Fruit fly (Drosophila melanogaster) Kc167 (cell line): ENCODE results near the gene CG13722.

Source experiments
- Myc ChIP-seq: fragments of >200 bp; optimal IDR thresholded peaks from 2 replicates; lab custom pipeline; 2017; ENCODE audit warnings: missing external identifiers
- Sin3A ChIP-seq: fragments of >200 bp; optimal IDR thresholded peaks from 2 replicates; lab custom pipeline; 2018; ENCODE audit warnings: missing external identifiers
- h ChIP-seq: fragments of >200 bp; optimal IDR thresholded peaks from 3 replicates; lab custom pipeline; 2018; ENCODE audit warnings: missing external identifiers
- insv ChIP-seq: fragments of >200 bp; optimal IDR thresholded peaks from 3 replicates; lab custom pipeline; 2018; ENCODE audit warnings: missing external identifiers
- psq ChIP-seq: fragments of >200 bp; optimal IDR thresholded peaks from 2 replicates; lab custom pipeline; 2017; ENCODE audit warnings: missing external identifiers
- ttk ChIP-seq: sonication (Bioruptor generic); optimal IDR thresholded peaks from 2 replicates; lab custom pipeline; 2017; ENCODE audit warnings: missing external identifiers

Gene CG13722

DNA sequence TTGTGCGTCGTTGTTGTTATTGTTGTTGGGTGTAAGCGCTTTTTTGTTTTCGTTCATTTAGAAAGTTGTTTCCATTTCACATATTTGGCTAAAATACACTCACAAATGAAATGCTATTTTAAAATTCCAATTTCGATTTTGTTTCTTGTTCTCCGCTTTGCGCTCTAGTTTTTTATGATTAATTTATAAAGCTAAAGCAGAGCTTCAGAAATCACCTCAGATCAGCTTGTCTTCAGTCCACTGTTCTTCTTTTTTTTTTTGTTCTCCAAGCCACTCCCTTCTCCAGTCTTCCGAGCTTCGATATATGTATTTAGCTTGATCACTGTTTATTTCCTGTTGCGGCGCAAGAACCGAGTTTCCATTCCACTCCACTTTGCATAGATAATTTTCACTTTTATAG is 17.1 kb upstream of the CG13722 start:
- TF ChIP-seq h (lab: Kevin White, UChicago) = no peak
- no peak for TF ChIP-seq psq
- TF ChIP-seq Myc (lab: Kevin White, UChicago) = no peak
- no peak for TF ChIP-seq insv (lab: Kevin White, UChicago)
- no peak for TF ChIP-seq Sin3A (lab: Kevin White, UChicago)
- no peak for TF ChIP-seq ttk (lab: Kevin White, UChicago)

- TF ChIP-seq insv (lab: Kevin White, UChicago) = no peak
- TF ChIP-seq psq = no peak
- TF ChIP-seq Myc (lab: Kevin White, UChicago) = no peak
- no peak for TF ChIP-seq h (lab: Kevin White, UChicago)
- no peak for TF ChIP-seq Sin3A (lab: Kevin White, UChicago)
- no peak for TF ChIP-seq ttk (lab: Kevin White, UChicago)
Measured at dm6 chr3L:4501406-4501805, 10.6 kb upstream of the CG13722 start.

DNA sequence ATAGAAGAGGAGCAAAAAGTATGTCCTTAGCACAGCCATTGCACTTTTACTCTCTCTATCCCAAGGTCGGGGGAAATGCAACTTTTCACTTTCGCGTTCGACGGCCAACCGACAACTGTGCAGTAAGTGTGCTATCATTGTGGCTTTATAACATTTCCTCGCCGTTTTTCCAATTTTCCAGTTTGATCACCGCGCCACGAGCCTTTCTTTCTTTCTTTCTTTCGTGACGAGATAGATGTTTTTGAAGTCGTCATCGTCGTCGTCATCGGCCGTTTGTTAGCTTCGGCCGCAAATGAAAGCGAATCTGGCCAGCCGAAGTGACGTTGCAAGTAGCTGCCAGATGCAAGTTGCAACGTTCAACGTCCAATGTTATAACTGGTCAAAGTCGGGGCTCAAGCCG is 9.6 kb upstream of the CG13722 start, which contains the start of gene CG13720:
Gene CG13720, minus strand, starts transcription at position 101 of the 400 bp plus-strand sequence.
- TF ChIP-seq Sin3A (lab: Kevin White, UChicago) = no peak
- TF ChIP-seq insv (lab: Kevin White, UChicago) = no peak
- no peak for TF ChIP-seq ttk (lab: Kevin White, UChicago)
- no peak for TF ChIP-seq Myc (lab: Kevin White, UChicago)
- no peak for TF ChIP-seq psq
- TF ChIP-seq h (lab: Kevin White, UChicago) = no peak

dm6 chr3L:4497677-4498076 is 6.9 kb upstream of the CG13722 start, which contains the start of gene CG13721:
TSS of gene CG13721 (minus strand) at chr3L:4497777.
- TF ChIP-seq Myc (lab: Kevin White, UChicago) = no peak
- no peak for TF ChIP-seq insv (lab: Kevin White, UChicago)
- TF ChIP-seq ttk (lab: Kevin White, UChicago) = no peak
- no peak for TF ChIP-seq h (lab: Kevin White, UChicago)
- no peak for TF ChIP-seq Sin3A (lab: Kevin White, UChicago)
- no peak for TF ChIP-seq psq

DNA sequence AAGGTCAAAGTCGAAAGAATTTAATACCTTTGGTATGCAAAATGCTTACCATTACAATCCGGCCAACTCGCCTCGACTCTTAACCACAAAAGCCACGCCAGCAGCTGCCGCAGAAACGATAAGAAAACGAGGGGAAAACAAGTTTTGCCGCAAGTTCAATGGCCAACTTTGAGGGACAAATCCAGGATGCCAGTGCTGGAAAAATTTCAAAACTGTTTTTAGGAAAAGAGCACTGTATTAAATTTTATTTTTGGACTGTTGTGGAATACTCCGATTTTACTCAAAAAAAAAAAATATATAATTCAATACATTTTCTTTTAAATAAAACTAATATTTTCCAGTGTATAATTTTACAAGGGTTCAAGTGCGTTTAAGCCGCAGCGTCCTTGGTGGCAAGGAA is 3.8 kb upstream of the CG13722 start:
- no peak for TF ChIP-seq Sin3A (lab: Kevin White, UChicago)
- TF ChIP-seq ttk (lab: Kevin White, UChicago) = no peak
- TF ChIP-seq insv (lab: Kevin White, UChicago) = no peak
- TF ChIP-seq h (lab: Kevin White, UChicago) = no peak
- TF ChIP-seq psq = no peak
- no peak for TF ChIP-seq Myc (lab: Kevin White, UChicago)

DNA sequence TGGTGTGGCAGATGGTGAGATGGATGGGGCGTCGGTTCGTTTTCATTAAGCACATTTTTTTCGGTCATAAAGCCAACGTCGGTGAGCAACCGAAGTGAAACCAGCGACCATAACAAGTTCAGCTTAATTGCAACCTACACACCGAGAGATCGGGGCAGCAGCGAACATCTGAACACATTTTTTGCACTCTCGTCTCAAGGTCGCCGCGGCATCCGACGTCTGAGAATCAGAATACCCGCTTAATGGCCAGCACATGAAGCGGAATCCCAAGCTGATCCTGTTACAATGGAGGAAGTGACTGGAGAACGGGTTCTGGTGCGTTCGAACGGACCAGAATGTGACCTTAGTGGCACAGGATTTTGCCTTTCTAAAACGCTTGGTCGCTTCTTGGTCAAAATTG is 2.8 kb upstream of the CG13722 start:
- no peak for TF ChIP-seq insv (lab: Kevin White, UChicago)

- TF ChIP-seq ttk (lab: Kevin White, UChicago) = no peak
- TF ChIP-seq h (lab: Kevin White, UChicago) = no peak
- TF ChIP-seq Myc (lab: Kevin White, UChicago) = no peak
- TF ChIP-seq psq = no peak
- no peak for TF ChIP-seq insv (lab: Kevin White, UChicago)
- no peak for TF ChIP-seq Sin3A (lab: Kevin White, UChicago)
Measured at dm6 chr3L:4489490-4489889, 1.3 kb downstream of the CG13722 start.

DNA sequence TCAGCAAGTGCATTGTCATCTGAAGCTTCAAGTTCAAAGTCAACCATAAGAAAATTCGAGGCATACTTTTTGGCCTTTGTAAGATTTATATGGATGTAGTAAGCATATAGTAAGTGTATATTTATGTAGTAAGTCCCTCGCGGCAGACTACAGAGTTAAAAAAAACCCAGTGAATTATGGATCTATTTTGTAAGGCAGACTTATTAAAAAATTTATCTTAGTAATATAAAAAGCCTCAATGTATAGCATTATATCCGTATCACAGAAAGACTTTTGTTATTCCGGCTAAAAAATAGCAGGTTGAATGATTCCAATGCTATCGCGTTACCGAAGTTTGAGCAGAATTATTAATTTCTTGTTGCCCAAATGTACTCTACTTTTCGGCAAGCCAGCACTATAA is 6.1 kb downstream of the CG13722 start:
- TF ChIP-seq h (lab: Kevin White, UChicago) = no peak
- no peak for TF ChIP-seq psq
- no peak for TF ChIP-seq ttk (lab: Kevin White, UChicago)
- TF ChIP-seq Myc (lab: Kevin White, UChicago) = no peak
- no peak for TF ChIP-seq insv (lab: Kevin White, UChicago)
- no peak for TF ChIP-seq Sin3A (lab: Kevin White, UChicago)

dm6 chr3L:4482509-4482908 is 8.3 kb downstream of the CG13722 start, which contains the start of gene CG11350:
TSS of gene CG11350 (plus strand) at chr3L:4482809.
- TF ChIP-seq psq = no peak
- TF ChIP-seq insv (lab: Kevin White, UChicago) = no peak
- no peak for TF ChIP-seq ttk (lab: Kevin White, UChicago)
- TF ChIP-seq Myc (lab: Kevin White, UChicago) = no peak
- no peak for TF ChIP-seq h (lab: Kevin White, UChicago)
- no peak for TF ChIP-seq Sin3A (lab: Kevin White, UChicago)

- no peak for TF ChIP-seq psq
- no peak for TF ChIP-seq insv (lab: Kevin White, UChicago)
- no peak for TF ChIP-seq h (lab: Kevin White, UChicago)
- no peak for TF ChIP-seq Sin3A (lab: Kevin White, UChicago)
- no peak for TF ChIP-seq Myc (lab: Kevin White, UChicago)
- no peak for TF ChIP-seq ttk (lab: Kevin White, UChicago)
Measured at dm6 chr3L:4480764-4481163, 10.0 kb downstream of the CG13722 start.

- TF ChIP-seq Myc (lab: Kevin White, UChicago) = no peak
- no peak for TF ChIP-seq ttk (lab: Kevin White, UChicago)
- TF ChIP-seq Sin3A (lab: Kevin White, UChicago) = no peak
- no peak for TF ChIP-seq h (lab: Kevin White, UChicago)
- TF ChIP-seq psq = no peak
- no peak for TF ChIP-seq insv (lab: Kevin White, UChicago)
Measured at dm6 chr3L:4479938-4480337, 10.8 kb downstream of the CG13722 start, which contains the start of gene CG7465. TSS of gene CG7465 (plus strand) at chr3L:4480283.

dm6 chr3L:4477656-4478254 is 13.0 kb downstream of the CG13722 start:
- TF ChIP-seq Sin3A (lab: Kevin White, UChicago) = no peak
- no peak for TF ChIP-seq psq
- TF ChIP-seq insv (lab: Kevin White, UChicago) = no peak
- no peak for TF ChIP-seq h (lab: Kevin White, UChicago)
- TF ChIP-seq Myc (lab: Kevin White, UChicago) = no peak
- no peak for TF ChIP-seq ttk (lab: Kevin White, UChicago)
